Fruit fly (Drosophila melanogaster): ENCODE data around the gene CG15922.

The CG15922 gene

dm6 chr3R:20587630-20588479 lies 27.8 kb upstream of the CG15922 start, which contains the start of gene Septin2:
Gene Septin2 (minus strand): TSS chr3R:20588356.
- peak; percentile 92 for TF ChIP-seq ey (GFP tag; optimal IDR thresholded peaks at IDR 0.05)
- peak; percentile 91 for TF ChIP-seq Hr83 (GFP tag; optimal IDR thresholded peaks at IDR 0.05; ENCODE audit: poor library complexity, severe bottlenecking)
- peak; percentile 77 for TF ChIP-seq dsf (GFP tag; optimal IDR thresholded peaks at IDR 0.05; ENCODE audit: borderline replicate concordance)
- TF ChIP-seq brk (GFP tag; optimal IDR thresholded peaks at IDR 0.05): no peak
- TF ChIP-seq Vsx2 (GFP tag; optimal IDR thresholded peaks at IDR 0.05; ENCODE audit: partially characterized antibody): no peak
- peak; percentile 93 for TF ChIP-seq OdsH (GFP tag; optimal IDR thresholded peaks at IDR 0.05)
- peak; percentile 89 for TF ChIP-seq dmrt93B (GFP tag; optimal IDR thresholded peaks at IDR 0.05)
- peak; percentile 34 for TF ChIP-seq GATAd (GFP tag; optimal IDR thresholded peaks at IDR 0.05)
- TF ChIP-seq usp (GFP tag; optimal IDR thresholded peaks at IDR 0.05): no peak
- TF ChIP-seq h (GFP tag; optimal IDR thresholded peaks at IDR 0.05): peak; percentile 94
- TF ChIP-seq CG32264 (GFP tag; optimal IDR thresholded peaks at IDR 0.05): peak; percentile 78
- no peak for TF ChIP-seq jim (GFP tag; optimal IDR thresholded peaks at IDR 0.05)
- peak; percentile 91 for TF ChIP-seq br (GFP tag; optimal IDR thresholded peaks at IDR 0.05)
- no peak for TF ChIP-seq Dif (GFP tag; optimal IDR thresholded peaks at IDR 0.05; ENCODE audit: partially characterized antibody)
- TF ChIP-seq Dfd (GFP tag; optimal IDR thresholded peaks at IDR 0.05): no peak
- TF ChIP-seq N (GFP tag; optimal IDR thresholded peaks at IDR 0.05): peak; percentile 7
- TF ChIP-seq psq (GFP tag; optimal IDR thresholded peaks at IDR 0.05): peak; percentile 88
- TF ChIP-seq pan (optimal IDR thresholded peaks at IDR 0.05): no peak
- TF ChIP-seq Abd-B (GFP tag; optimal IDR thresholded peaks at IDR 0.05): no peak
- TF ChIP-seq Hr78 (GFP tag; optimal IDR thresholded peaks at IDR 0.05): no peak
- TF ChIP-seq lola (GFP tag; optimal IDR thresholded peaks at IDR 0.05): no peak
- peak; percentile 89 for TF ChIP-seq rgr (GFP tag; optimal IDR thresholded peaks at IDR 0.05)
- TF ChIP-seq Sp1 (GFP tag; optimal IDR thresholded peaks at IDR 0.05): peak; percentile 91
- TF ChIP-seq Myc (optimal IDR thresholded peaks at IDR 0.05): no peak
- TF ChIP-seq CG9705 (GFP tag; optimal IDR thresholded peaks at IDR 0.05): peak; percentile 79
- no peak for TF ChIP-seq dl (GFP tag; optimal IDR thresholded peaks at IDR 0.05; ENCODE audit: insufficient read depth in 1 of 2, partially characterized antibody in 2 of 2)
- no peak for TF ChIP-seq sv (GFP tag; optimal IDR thresholded peaks at IDR 0.05)
- peak; percentile 37 for TF ChIP-seq Mio (GFP tag; optimal IDR thresholded peaks at IDR 0.05)
- no peak for TF ChIP-seq tai (GFP tag; optimal IDR thresholded peaks at IDR 0.05)
- TF ChIP-seq Jra (GFP tag; optimal IDR thresholded peaks at IDR 0.05): peak; percentile 93
- TF ChIP-seq Rel (GFP tag; optimal IDR thresholded peaks at IDR 0.05): peak; percentile 61
- peak; percentile 31 for TF ChIP-seq Rel (tag; optimal IDR thresholded peaks at IDR 0.05)
- TF ChIP-seq HLH106 (tag; optimal IDR thresholded peaks at IDR 0.05): peak; percentile 88
- peak; percentile 91 for TF ChIP-seq fru (GFP tag; optimal IDR thresholded peaks at IDR 0.05)
- peak in 1 of 2 experiments; percentile 93 for TF ChIP-seq foxo (GFP tag; optimal IDR thresholded peaks at IDR 0.05)
- TF ChIP-seq sage (GFP tag; optimal IDR thresholded peaks at IDR 0.05): peak; percentile 35
- TF ChIP-seq Hnf4 (GFP tag; optimal IDR thresholded peaks at IDR 0.05): peak; percentile 88
- TF ChIP-seq woc (GFP tag; optimal IDR thresholded peaks at IDR 0.05): peak; percentile 79
- no peak for TF ChIP-seq CrebA (GFP tag; optimal IDR thresholded peaks at IDR 0.05; ENCODE audit: borderline replicate concordance)

dm6 chr3R:20586409-20586808 lies 26.3 kb upstream of the CG15922 start:
- TF ChIP-seq Dif (GFP tag; optimal IDR thresholded peaks at IDR 0.05; ENCODE audit: partially characterized antibody) (no peak), Sp1 (GFP tag; optimal IDR thresholded peaks at IDR 0.05) (no peak), dsf (GFP tag; optimal IDR thresholded peaks at IDR 0.05; ENCODE audit: borderline replicate concordance) (no peak), woc (GFP tag; optimal IDR thresholded peaks at IDR 0.05) (no peak), h (GFP tag; optimal IDR thresholded peaks at IDR 0.05) (no peak), ey (GFP tag; optimal IDR thresholded peaks at IDR 0.05) (no peak), Rel (GFP tag; optimal IDR thresholded peaks at IDR 0.05) (no peak), Rel (tag; optimal IDR thresholded peaks at IDR 0.05) (no peak), Hr83 (GFP tag; optimal IDR thresholded peaks at IDR 0.05; ENCODE audit: poor library complexity, severe bottlenecking) (no peak), Hnf4 (GFP tag; optimal IDR thresholded peaks at IDR 0.05) (no peak), br (GFP tag; optimal IDR thresholded peaks at IDR 0.05) (no peak), pan (optimal IDR thresholded peaks at IDR 0.05) (no peak), HLH106 (tag; optimal IDR thresholded peaks at IDR 0.05) (no peak), usp (GFP tag; optimal IDR thresholded peaks at IDR 0.05) (no peak), foxo (GFP tag; optimal IDR thresholded peaks at IDR 0.05) (no peak), dl (GFP tag; optimal IDR thresholded peaks at IDR 0.05; ENCODE audit: insufficient read depth in 1 of 2, partially characterized antibody in 2 of 2) (no peak), lola (GFP tag; optimal IDR thresholded peaks at IDR 0.05) (no peak), psq (GFP tag; optimal IDR thresholded peaks at IDR 0.05) (no peak)

Data from whole organism, wandering third instar larva.